Worm (Caenorhabditis elegans): ENCODE measurements around the gene nspd-5.
A peak's percentile ranks its signal among the peaks of the same experiment; 100 is the strongest.

nspd-5 gene

ce11 chrII:4879629-4880028, 19.5 kb upstream of the nspd-5 start, which contains the start of gene gst-6:
gst-6 (plus strand) TSS chrII:4879891.
- TF ChIP-seq elt-2 (tag; optimal IDR thresholded peaks at IDR 0.05) (peak; percentile 63), fkh-8 (tag; optimal IDR thresholded peaks at IDR 0.05) (no peak)

ce11 chrII:4876091-4876490, 15.9 kb upstream of the nspd-5 start, which contains the start of gene F11G11.13:
F11G11.13 (minus strand) TSS chrII:4876179.
- no peak for TF ChIP-seq nhr-237 (tag; optimal IDR thresholded peaks at IDR 0.05)
- no peak for TF ChIP-seq nhr-19 (GFP tag; conservative IDR thresholded peaks at IDR 0.05)
- peak in 1 of 6 experiments; percentile 7 for TF ChIP-seq elt-3 (tag; optimal IDR thresholded peaks at IDR 0.05)
- TF ChIP-seq nhr-77 (tag; optimal IDR thresholded peaks at IDR 0.05) = no peak
- no peak for TF ChIP-seq nhr-71 (tag; optimal IDR thresholded peaks at IDR 0.05)
- no peak for TF ChIP-seq ces-1 (GFP tag; optimal IDR thresholded peaks at IDR 0.05)
- TF ChIP-seq pax-3 (tag; optimal IDR thresholded peaks at IDR 0.05) = no peak
- no peak for TF ChIP-seq unc-98 (GFP tag; IDR thresholded peaks at IDR 0.05)
- no peak for TF ChIP-seq fkh-4 (tag; optimal IDR thresholded peaks at IDR 0.05; ENCODE audit: borderline replicate concordance)
- no peak for TF ChIP-seq efl-1 (optimal IDR thresholded peaks at IDR 0.05)
- no peak for TF ChIP-seq efl-1 (GFP tag; optimal IDR thresholded peaks at IDR 0.05 in 1 of 2)
- no peak for TF ChIP-seq hlh-4 (tag; optimal IDR thresholded peaks at IDR 0.05)
- no peak for TF ChIP-seq vab-15 (tag; optimal IDR thresholded peaks at IDR 0.05)
- no peak for TF ChIP-seq fkh-10 (GFP tag; optimal IDR thresholded peaks at IDR 0.05)
- TF ChIP-seq ama-1 (optimal IDR thresholded peaks at IDR 0.05) = no peak
- no peak for TF ChIP-seq lsy-2 (tag; optimal IDR thresholded peaks at IDR 0.05)
- peak; percentile 90 for TF ChIP-seq blmp-1 (tag; optimal IDR thresholded peaks at IDR 0.05)
- TF ChIP-seq fkh-8 (tag; optimal IDR thresholded peaks at IDR 0.05) = no peak
- no peak for TF ChIP-seq irx-1 (tag; optimal IDR thresholded peaks at IDR 0.05)
- TF ChIP-seq lin-14 (GFP tag; optimal IDR thresholded peaks at IDR 0.05) = no peak
- no peak for TF ChIP-seq snpc-4 (tag; optimal IDR thresholded peaks at IDR 0.05)
- TF ChIP-seq unc-86 (tag; optimal IDR thresholded peaks at IDR 0.05) = no peak
- no peak for TF ChIP-seq aly-2 (tag; optimal IDR thresholded peaks at IDR 0.05)
- TF ChIP-seq nhr-85 (tag) = peak; percentile 55
- TF ChIP-seq zip-4 (GFP tag; optimal IDR thresholded peaks at IDR 0.05) = no peak

ce11 chrII:4874335-4874861, 14.2 kb upstream of the nspd-5 start, which contains the start of gene F11G11.15:
F11G11.15 (plus strand) TSS chrII:4874845.
- TF ChIP-seq nhr-85 (tag) (no peak), blmp-1 (tag; optimal IDR thresholded peaks at IDR 0.05) (peak; percentile 77), elt-3 (tag; optimal IDR thresholded peaks at IDR 0.05) (peak in 1 of 6 experiments; percentile 5)

- TF ChIP-seq C04F5.9 (tag; optimal IDR thresholded peaks at IDR 0.05) (no peak), ceh-8 (GFP tag; optimal IDR thresholded peaks at IDR 0.05) (no peak), skn-1 (tag; optimal IDR thresholded peaks at IDR 0.05) (no peak), mep-1 (tag; optimal IDR thresholded peaks at IDR 0.05) (no peak)
Measured at ce11 chrII:4873029-4873428, 12.9 kb upstream of the nspd-5 start, which contains the start of gene col-73. col-73 (minus strand) TSS chrII:4873129.

- peak; percentile 67 for TF ChIP-seq blmp-1 (tag; optimal IDR thresholded peaks at IDR 0.05)
- TF ChIP-seq swsn-7 (tag; optimal IDR thresholded peaks at IDR 0.05) = no peak
Measured at ce11 chrII:4871834-4872233, 11.7 kb upstream of the nspd-5 start.

ce11 chrII:4870691-4871090, 10.5 kb upstream of the nspd-5 start, which contains the start of gene col-20:
col-20 (minus strand) TSS chrII:4870791.
- no peak for TF ChIP-seq egl-27 (tag; optimal IDR thresholded peaks at IDR 0.05)
- no peak for TF ChIP-seq efl-1 (optimal IDR thresholded peaks at IDR 0.05)
- peak in 1 of 2 experiments; percentile 65 for TF ChIP-seq efl-1 (GFP tag; optimal IDR thresholded peaks at IDR 0.05 in 1 of 2)
- no peak for TF ChIP-seq nhr-12 (tag; optimal IDR thresholded peaks at IDR 0.05)
- no peak for TF ChIP-seq alr-1 (tag; optimal IDR thresholded peaks at IDR 0.05; ENCODE audit: borderline replicate concordance)
- no peak for TF ChIP-seq irx-1 (tag; optimal IDR thresholded peaks at IDR 0.05)

Data from whole organism, L1 larva.